Worm (Caenorhabditis elegans): ENCODE results near the gene frm-2.

frm-2 gene

DNA sequence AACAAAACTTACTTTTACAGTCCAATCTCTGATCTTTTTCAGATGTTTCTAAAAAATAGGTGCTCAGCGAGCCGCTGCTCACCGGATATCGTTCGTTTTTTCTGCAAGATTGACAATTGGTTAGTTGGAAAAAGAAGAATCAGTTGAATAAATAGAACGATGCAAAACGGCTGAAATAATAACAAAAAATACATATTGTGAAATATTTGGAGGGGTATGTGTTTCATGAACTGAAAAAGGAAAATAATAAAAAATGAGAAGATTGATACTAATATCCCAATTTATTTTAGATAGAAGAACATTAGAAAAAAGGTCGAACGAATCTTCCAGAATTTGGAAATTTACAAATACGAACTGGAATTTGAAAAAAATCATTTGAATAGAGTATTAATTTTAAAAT is at the start of gene frm-2:
Gene frm-2, minus strand, starts transcription at position 101 of the 400 bp plus-strand sequence.
- TF ChIP-seq pes-1 (GFP tag; IDR thresholded peaks at IDR 0.05) (no peak), ceh-13 (GFP tag; optimal IDR thresholded peaks at IDR 0.05) (no peak), scrt-1 (GFP tag; IDR thresholded peaks at IDR 0.05) (no peak), B0310.2 (tag; optimal IDR thresholded peaks at IDR 0.05) (no peak), ceh-36 (tag; optimal IDR thresholded peaks at IDR 0.05) (no peak), hnd-1 (tag; optimal IDR thresholded peaks at IDR 0.05) (no peak), aly-1 (tag; optimal IDR thresholded peaks at IDR 0.05) (no peak), F13C5.2 (tag; optimal IDR thresholded peaks at IDR 0.05) (no peak), tra-4 (tag; optimal IDR thresholded peaks at IDR 0.05) (no peak)

ce11 chrIII:6030483-6030882 is 48.6 kb upstream of the frm-2 start, which contains the start of gene ZK328.6:
TSS of gene ZK328.6 (minus strand) at chrIII:6030583.
- no peak for TF ChIP-seq ets-7 (tag; optimal IDR thresholded peaks at IDR 0.05)
- TF ChIP-seq B0310.2 (tag; optimal IDR thresholded peaks at IDR 0.05): no peak
- no peak for TF ChIP-seq tbx-37 (GFP tag; conservative IDR thresholded peaks at IDR 0.05)
- TF ChIP-seq hmg-4 (GFP tag; optimal IDR thresholded peaks at IDR 0.05): no peak
- no peak for TF ChIP-seq sea-1 (GFP tag; conservative IDR thresholded peaks at IDR 0.05)
- TF ChIP-seq F13C5.2 (tag; optimal IDR thresholded peaks at IDR 0.05): no peak
- no peak for TF ChIP-seq ceh-13 (GFP tag; optimal IDR thresholded peaks at IDR 0.05)
- no peak for TF ChIP-seq pes-1 (GFP tag; IDR thresholded peaks at IDR 0.05)
- no peak for TF ChIP-seq aly-1 (tag; optimal IDR thresholded peaks at IDR 0.05)
- TF ChIP-seq scrt-1 (GFP tag; IDR thresholded peaks at IDR 0.05): no peak
- TF ChIP-seq tra-4 (tag; optimal IDR thresholded peaks at IDR 0.05): no peak
- TF ChIP-seq ama-1 (optimal IDR thresholded peaks at IDR 0.05): no peak
- no peak for TF ChIP-seq hmbx-1 (tag; optimal IDR thresholded peaks at IDR 0.05)
- TF ChIP-seq tbx-11 (GFP tag; IDR thresholded peaks at IDR 0.05): no peak
- TF ChIP-seq ceh-36 (tag; optimal IDR thresholded peaks at IDR 0.05): no peak
- no peak for TF ChIP-seq hnd-1 (tag; optimal IDR thresholded peaks at IDR 0.05)

DNA sequence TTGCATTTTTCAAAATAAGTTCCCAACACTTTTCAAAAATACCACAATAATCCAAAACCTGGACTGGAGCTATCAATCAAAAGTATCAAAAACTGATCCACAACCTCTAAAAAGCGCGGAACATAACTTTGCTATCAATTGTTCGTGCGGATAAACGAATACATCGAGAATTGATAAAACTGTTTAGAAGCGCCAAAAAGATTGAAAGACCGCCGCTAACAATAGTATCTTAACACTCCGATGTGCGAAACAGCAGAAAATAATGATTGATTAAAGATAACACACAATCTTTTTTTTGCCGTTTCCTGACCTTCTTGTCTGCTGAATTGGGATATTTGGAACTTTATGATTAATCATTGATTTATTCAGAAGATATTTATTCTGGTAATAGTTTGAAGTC is 46.5 kb upstream of the frm-2 start, which contains the start of gene tbx-7:
Gene tbx-7, minus strand, starts transcription at position 101 of the 400 bp plus-strand sequence.
- no peak for TF ChIP-seq B0310.2 (tag; optimal IDR thresholded peaks at IDR 0.05)
- no peak for TF ChIP-seq hnd-1 (tag; optimal IDR thresholded peaks at IDR 0.05)

ce11 chrIII:6019512-6020209 is 37.7 kb upstream of the frm-2 start, which contains the start of the genes npp-10 and cyk-3:
TSS of gene npp-10 (minus strand) at chrIII:6019562.
TSS of gene cyk-3 (plus strand) at chrIII:6020159.
- TF ChIP-seq sea-1 (GFP tag; conservative IDR thresholded peaks at IDR 0.05) (no peak), tbx-11 (GFP tag; IDR thresholded peaks at IDR 0.05) (0 out of 2 replicates have a peak, but pooled peaks have one; percentile 35)

ce11 chrIII:6011310-6011709 is 29.4 kb upstream of the frm-2 start:
- TF ChIP-seq flt-1 (GFP tag; IDR thresholded peaks at IDR 0.05): no peak
- no peak for TF ChIP-seq hmbx-1 (tag; optimal IDR thresholded peaks at IDR 0.05)
- TF ChIP-seq hnd-1 (tag; optimal IDR thresholded peaks at IDR 0.05): no peak
- no peak for TF ChIP-seq tbx-11 (GFP tag; IDR thresholded peaks at IDR 0.05)
- TF ChIP-seq F13C5.2 (tag; optimal IDR thresholded peaks at IDR 0.05): no peak
- no peak for TF ChIP-seq ama-1 (optimal IDR thresholded peaks at IDR 0.05)
- TF ChIP-seq pes-1 (GFP tag; IDR thresholded peaks at IDR 0.05): no peak
- TF ChIP-seq ets-7 (tag; optimal IDR thresholded peaks at IDR 0.05): no peak

ce11 chrIII:6008989-6009610 is 27.2 kb upstream of the frm-2 start, which contains the start of the genes gcna-1 and eftu-2:
TSS of gene gcna-1 (minus strand) at chrIII:6009084.
TSS of gene eftu-2 (plus strand) at chrIII:6009560.
- TF ChIP-seq scrt-1 (GFP tag; IDR thresholded peaks at IDR 0.05) (no peak), tra-4 (tag; optimal IDR thresholded peaks at IDR 0.05) (no peak), hmg-4 (GFP tag; optimal IDR thresholded peaks at IDR 0.05) (no peak), ama-1 (optimal IDR thresholded peaks at IDR 0.05) (no peak), tbx-37 (GFP tag; conservative IDR thresholded peaks at IDR 0.05) (no peak), aly-1 (tag; optimal IDR thresholded peaks at IDR 0.05) (no peak), hmbx-1 (tag; optimal IDR thresholded peaks at IDR 0.05) (no peak), ets-7 (tag; optimal IDR thresholded peaks at IDR 0.05) (no peak), tbx-11 (GFP tag; IDR thresholded peaks at IDR 0.05) (no peak), F13C5.2 (tag; optimal IDR thresholded peaks at IDR 0.05) (no peak), sea-1 (GFP tag; conservative IDR thresholded peaks at IDR 0.05) (no peak), ceh-13 (GFP tag; optimal IDR thresholded peaks at IDR 0.05) (no peak), pes-1 (GFP tag; IDR thresholded peaks at IDR 0.05) (no peak), B0310.2 (tag; optimal IDR thresholded peaks at IDR 0.05) (no peak)

ce11 chrIII:6006453-6006852 is 24.5 kb upstream of the frm-2 start:
- TF ChIP-seq tbx-37 (GFP tag; conservative IDR thresholded peaks at IDR 0.05) (no peak), scrt-1 (GFP tag; IDR thresholded peaks at IDR 0.05) (no peak), ceh-13 (GFP tag; optimal IDR thresholded peaks at IDR 0.05) (no peak), ceh-36 (tag; optimal IDR thresholded peaks at IDR 0.05) (no peak), hmbx-1 (tag; optimal IDR thresholded peaks at IDR 0.05) (no peak), sea-1 (GFP tag; conservative IDR thresholded peaks at IDR 0.05) (no peak), tbx-11 (GFP tag; IDR thresholded peaks at IDR 0.05) (no peak)

DNA sequence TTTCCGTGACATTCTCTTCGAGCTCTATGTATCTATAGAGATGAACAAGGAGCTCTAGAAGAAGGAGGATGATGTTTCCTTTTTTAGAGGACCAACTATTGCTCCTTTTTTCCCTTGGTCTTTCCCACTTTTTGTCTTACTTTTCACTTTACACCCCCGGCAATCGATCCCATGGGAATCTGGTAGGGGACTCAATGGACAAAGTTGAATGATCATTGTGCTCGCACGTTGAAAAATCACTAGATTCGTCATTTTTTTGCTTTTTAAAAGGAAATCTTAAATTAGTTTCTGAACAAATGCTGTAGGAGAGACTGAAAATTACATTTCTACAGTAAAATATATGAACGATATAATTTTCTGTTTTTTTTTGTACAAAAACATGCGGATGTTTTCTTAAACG is 20.1 kb upstream of the frm-2 start:
- TF ChIP-seq flt-1 (GFP tag; IDR thresholded peaks at IDR 0.05) (no peak), hnd-1 (tag; optimal IDR thresholded peaks at IDR 0.05) (no peak), ceh-36 (tag; optimal IDR thresholded peaks at IDR 0.05) (no peak), ama-1 (optimal IDR thresholded peaks at IDR 0.05) (no peak), scrt-1 (GFP tag; IDR thresholded peaks at IDR 0.05) (no peak), aly-1 (tag; optimal IDR thresholded peaks at IDR 0.05) (no peak), tra-4 (tag; optimal IDR thresholded peaks at IDR 0.05) (no peak), pes-1 (GFP tag; IDR thresholded peaks at IDR 0.05) (no peak), B0310.2 (tag; optimal IDR thresholded peaks at IDR 0.05) (no peak), ceh-13 (GFP tag; optimal IDR thresholded peaks at IDR 0.05) (no peak), tbx-37 (GFP tag; conservative IDR thresholded peaks at IDR 0.05) (no peak), hmbx-1 (tag; optimal IDR thresholded peaks at IDR 0.05) (no peak), F13C5.2 (tag; optimal IDR thresholded peaks at IDR 0.05) (no peak), tbx-11 (GFP tag; IDR thresholded peaks at IDR 0.05) (no peak), sea-1 (GFP tag; conservative IDR thresholded peaks at IDR 0.05) (no peak), hmg-4 (GFP tag; optimal IDR thresholded peaks at IDR 0.05) (no peak), ets-7 (tag; optimal IDR thresholded peaks at IDR 0.05) (no peak)
